Worm (Caenorhabditis elegans): Measurements from ENCODE around the gene C17C3.3.
A peak's percentile ranks its signal among the peaks of the same experiment; 100 is the strongest.

C17C3.3 gene

ce11 chrII:5599326-5600044, 37.9 kb downstream of the C17C3.3 start, which contains the start of gene C17G10.10:
C17G10.10 (minus strand) TSS chrII:5599376.
- TF ChIP-seq B0336.3 (GFP tag; IDR thresholded peaks at IDR 0.05) = peak; percentile 78
- TF ChIP-seq B0261.1 (tag; optimal IDR thresholded peaks at IDR 0.05) = peak; percentile 9
- TF ChIP-seq lin-26 (GFP tag; IDR thresholded peaks at IDR 0.05) = no peak
- no peak for TF ChIP-seq Y67H2A.10 (GFP tag; conservative IDR thresholded peaks at IDR 0.05)
- no peak for TF ChIP-seq let-526 (GFP tag; IDR thresholded peaks at IDR 0.05)
- no peak for TF ChIP-seq bed-2 (GFP tag; IDR thresholded peaks at IDR 0.05)
- peak; percentile 77 for TF ChIP-seq F23B12.7 (tag; optimal IDR thresholded peaks at IDR 0.05; ENCODE audit: insufficient read depth)
- TF ChIP-seq lag-1 (GFP tag; IDR thresholded peaks at IDR 0.05) = no peak
- no peak for TF ChIP-seq F57A8.1 (GFP tag; optimal IDR thresholded peaks at IDR 0.05)
- TF ChIP-seq lsl-1 (GFP tag; optimal IDR thresholded peaks at IDR 0.05) = peak; percentile 72
- peak; percentile 34 for TF ChIP-seq tlf-1 (GFP tag; optimal IDR thresholded peaks at IDR 0.05)
- peak; percentile 19 for TF ChIP-seq F22D6.2 (tag; optimal IDR thresholded peaks at IDR 0.05)
- TF ChIP-seq zim-3 (tag; optimal IDR thresholded peaks at IDR 0.05) = peak; percentile 8
- TF ChIP-seq ztf-22 (GFP tag; optimal IDR thresholded peaks at IDR 0.05) = no peak
- TF ChIP-seq efl-1 (GFP tag; optimal IDR thresholded peaks at IDR 0.05) = peak; percentile 21
- TF ChIP-seq madf-3 (GFP tag; IDR thresholded peaks at IDR 0.05) = 0 out of 2 replicates have a peak, but pooled peaks have one; percentile 13
- peak in 1 of 3 experiments; percentile 38 for TF ChIP-seq lin-35 (GFP tag; optimal IDR thresholded peaks at IDR 0.05)
- no peak for TF ChIP-seq lsy-27 (tag; optimal IDR thresholded peaks at IDR 0.05; ENCODE audit: borderline replicate concordance, insufficient read depth)
- peak; percentile 68 for TF ChIP-seq hrde-1 (tag; optimal IDR thresholded peaks at IDR 0.05; ENCODE audit: borderline replicate concordance)
- no peak for TF ChIP-seq B0035.1 (tag; optimal IDR thresholded peaks at IDR 0.05)
- peak; percentile 73; the same call in 1 of the 2 replicates for TF ChIP-seq ekl-4 (GFP tag; IDR thresholded peaks at IDR 0.05)
- no peak for TF ChIP-seq Y79H2A.3 (GFP tag; conservative IDR thresholded peaks at IDR 0.05)
- TF ChIP-seq snpc-4 (GFP tag; optimal IDR thresholded peaks at IDR 0.05) = peak; percentile 97
- TF ChIP-seq snpc-4 (tag; optimal IDR thresholded peaks at IDR 0.05) = peak; percentile 98 to 99 (median 98)
- peak; percentile 4 for TF ChIP-seq ceh-27 (GFP tag; optimal IDR thresholded peaks at IDR 0.05)
- no peak for TF ChIP-seq Y56A3A.18 (GFP tag; IDR thresholded peaks at IDR 0.05)
- TF ChIP-seq pha-4 (tag; optimal IDR thresholded peaks at IDR 0.05) = no peak
- peak; percentile 28 for TF ChIP-seq madf-10 (tag; optimal IDR thresholded peaks at IDR 0.05)
- peak; percentile 83 for TF ChIP-seq ama-1 (optimal IDR thresholded peaks at IDR 0.05)
- no peak for TF ChIP-seq ama-1 (GFP tag; optimal IDR thresholded peaks at IDR 0.05)
- TF ChIP-seq F39B2.1 (GFP tag; IDR thresholded peaks at IDR 0.05) = 0 out of 2 replicates have a peak, but pooled peaks have one; percentile 37
- peak; percentile 64 for TF ChIP-seq mcd-1 (GFP tag; IDR thresholded peaks at IDR 0.05)
- TF ChIP-seq madf-8 (GFP tag; conservative IDR thresholded peaks at IDR 0.05) = peak; percentile 45
- no peak for TF ChIP-seq C06A6.2 (GFP tag; conservative IDR thresholded peaks at IDR 0.05)
- peak; percentile 88 for TF ChIP-seq F49E8.2 (tag; optimal IDR thresholded peaks at IDR 0.05; ENCODE audit: insufficient read depth)
- TF ChIP-seq attf-6 (GFP tag; IDR thresholded peaks at IDR 0.05) = peak; percentile 89
- no peak for TF ChIP-seq tbx-9 (tag; optimal IDR thresholded peaks at IDR 0.05; ENCODE audit: borderline replicate concordance)
- TF ChIP-seq hmg-1.2 (GFP tag; IDR thresholded peaks at IDR 0.05) = peak; percentile 90
- no peak for TF ChIP-seq athp-1 (tag; optimal IDR thresholded peaks at IDR 0.05)
- TF ChIP-seq lin-40 (tag; optimal IDR thresholded peaks at IDR 0.05) = peak; percentile 75
- TF ChIP-seq snpc-3.4 (tag; optimal IDR thresholded peaks at IDR 0.05) = peak; percentile 97
- no peak for TF ChIP-seq mes-4 (tag; optimal IDR thresholded peaks at IDR 0.05)
- TF ChIP-seq egl-18 (GFP tag; IDR thresholded peaks at IDR 0.05) = no peak
- TF ChIP-seq fkh-3 (tag; optimal IDR thresholded peaks at IDR 0.05) = peak; percentile 58
- no peak for TF ChIP-seq T07F8.4 (tag; optimal IDR thresholded peaks at IDR 0.05)
- no peak for TF ChIP-seq dpff-1 (tag; optimal IDR thresholded peaks at IDR 0.05)
- TF ChIP-seq ZK185.1 (tag; optimal IDR thresholded peaks at IDR 0.05; ENCODE audit: poor library complexity, severe bottlenecking) = peak; percentile 76
